Fruit fly (Drosophila melanogaster): ENCODE results near the gene PGRP-SB1.

Gene PGRP-SB1

dm6 chr3L:16769866-16770265, 42.1 kb upstream of the PGRP-SB1 start (continued):
- TF ChIP-seq CG2199 (GFP tag; IDR thresholded peaks at IDR 0.05) (peak; percentile 94), hth (optimal IDR thresholded peaks at IDR 0.05) (no peak), row (GFP tag; IDR thresholded peaks at IDR 0.05) (no peak), Taf1 (GFP tag; IDR thresholded peaks at IDR 0.05) (no peak), CG18011 (GFP tag; optimal IDR thresholded peaks at IDR 0.05) (no peak), unpg (GFP tag; optimal IDR thresholded peaks at IDR 0.05) (no peak), Doc3 (GFP tag; IDR thresholded peaks at IDR 0.05; ENCODE audit: partially characterized antibody) (no peak), gem (tag; optimal IDR thresholded peaks at IDR 0.05) (no peak), br (optimal IDR thresholded peaks at IDR 0.05) (no peak), CG12071 (GFP tag; optimal IDR thresholded peaks at IDR 0.05) (peak; percentile 58), CrebB (tag; optimal IDR thresholded peaks at IDR 0.05) (no peak), CG2116 (GFP tag; optimal IDR thresholded peaks at IDR 0.05) (peak; percentile 16), Hr78 (GFP tag; optimal IDR thresholded peaks at IDR 0.05) (no peak), D (optimal IDR thresholded peaks at IDR 0.05) (no peak), D (GFP tag; optimal IDR thresholded peaks at IDR 0.05) (peak; percentile 19), CG17568 (GFP tag; optimal IDR thresholded peaks at IDR 0.05) (peak; percentile 25), CHES-1-like (GFP tag; optimal IDR thresholded peaks at IDR 0.05) (no peak), CG2875 (GFP tag; optimal IDR thresholded peaks at IDR 0.05) (peak; percentile 3), CG6854 (GFP tag; optimal IDR thresholded peaks at IDR 0.05) (no peak), trh (GFP tag; optimal IDR thresholded peaks at IDR 0.05) (no peak), CG9932 (GFP tag; IDR thresholded peaks at IDR 0.05) (no peak), Mad (GFP tag; optimal IDR thresholded peaks at IDR 0.05) (no peak), wor (GFP tag; IDR thresholded peaks at IDR 0.05) (no peak), Med (GFP tag) (peak; percentile 87), lilli (GFP tag; optimal IDR thresholded peaks at IDR 0.05) (no peak), CG11560 (tag; IDR thresholded peaks at IDR 0.05) (no peak), C15 (GFP tag; IDR thresholded peaks at IDR 0.05) (no peak), CG43689 (GFP tag; IDR thresholded peaks at IDR 0.05) (no peak), slp2 (GFP tag; optimal IDR thresholded peaks at IDR 0.05) (no peak), CG7357 (GFP tag; IDR thresholded peaks at IDR 0.05) (no peak), crc (GFP tag; optimal IDR thresholded peaks at IDR 0.05) (no peak), H15 (GFP tag; IDR thresholded peaks at IDR 0.05) (no peak), Dp (GFP tag; optimal IDR thresholded peaks at IDR 0.05) (no peak), CG8290 (GFP tag; optimal IDR thresholded peaks at IDR 0.05) (no peak), CG8290 (tag; optimal IDR thresholded peaks at IDR 0.05) (no peak), CG2202 (tag; optimal IDR thresholded peaks at IDR 0.05) (no peak), Nf-YA (GFP tag; IDR thresholded peaks at IDR 0.05) (no peak), CG15011 (GFP tag; optimal IDR thresholded peaks at IDR 0.05) (no peak), p53 (GFP tag; optimal IDR thresholded peaks at IDR 0.05) (no peak), CG9817 (tag; optimal IDR thresholded peaks at IDR 0.05) (no peak), Oli (tag; optimal IDR thresholded peaks at IDR 0.05) (no peak), CG13624 (GFP tag; optimal IDR thresholded peaks at IDR 0.05) (no peak), peb (GFP tag; IDR thresholded peaks at IDR 0.05) (no peak), CG6813 (GFP tag; optimal IDR thresholded peaks at IDR 0.05) (peak; percentile 52), Stat92E (GFP tag; optimal IDR thresholded peaks at IDR 0.05) (no peak), bcd (GFP tag; optimal IDR thresholded peaks at IDR 0.05) (no peak), CG4404 (GFP tag; IDR thresholded peaks at IDR 0.05) (no peak), sima (GFP tag; optimal IDR thresholded peaks at IDR 0.05) (no peak), Abd-B (GFP tag; optimal IDR thresholded peaks at IDR 0.05) (no peak), cato (GFP tag; optimal IDR thresholded peaks at IDR 0.05; ENCODE audit: borderline replicate concordance) (no peak), CG6689 (GFP tag; IDR thresholded peaks at IDR 0.05) (no peak), PHDP (tag; optimal IDR thresholded peaks at IDR 0.05) (no peak), CG9609 (GFP tag; optimal IDR thresholded peaks at IDR 0.05) (no peak)

All from whole organism, embryonic.